Fruit fly (Drosophila melanogaster) whole organism, embryonic: ENCODE results near the gene CG42404.

ENCODE experiments used
- BEAF-32 ChIP-seq: fragments of 200-800 bp; sonication (Bioruptor generic); optimal IDR thresholded peaks from 3 replicates; lab custom pipeline; 2017; ENCODE audit warnings: missing biosample characterization, missing genetic modification characterization, mild to moderate bottlenecking, moderate library complexity, missing genetic modification reagents
- Bdp1 ChIP-seq: fragments of 200-800 bp; sonication (Bioruptor generic); optimal IDR thresholded peaks from 3 replicates; lab custom pipeline; 2016; ENCODE audit warnings: missing biosample characterization, missing genetic modification characterization
- BtbVII ChIP-seq: fragments of 200-800 bp; sonication (Bioruptor generic); optimal IDR thresholded peaks from 3 replicates; lab custom pipeline; 2017; ENCODE audit warnings: missing biosample characterization, mild to moderate bottlenecking, missing genetic modification characterization
- CG10959 ChIP-seq: fragments of 200-800 bp; sonication (Bioruptor generic); IDR thresholded peaks from 2 replicates; pipeline ENCODE4 v1.3.6; 2022; ENCODE audit warnings: missing biosample characterization, missing genetic modification characterization
- CG11560 ChIP-seq: fragments of 200-800 bp; sonication (Bioruptor generic); IDR thresholded peaks from 3 replicates; pipeline ENCODE4 v1.3.6; 2022; ENCODE audit warnings: missing biosample characterization, missing genetic modification characterization
- CG13123 ChIP-seq: fragments of 200-800 bp; sonication (Bioruptor generic); optimal IDR thresholded peaks from 2 replicates; lab custom pipeline; 2016; ENCODE audit warnings: missing biosample characterization, missing genetic modification characterization
- CG14441 ChIP-seq: fragments of 200-800 bp; sonication (Bioruptor generic); IDR thresholded peaks from 2 replicates; pipeline ENCODE4 v1.3.6; 2022; ENCODE audit warnings: missing biosample characterization, missing genetic modification characterization
- CG14710 ChIP-seq: fragments of 200-800 bp; sonication (Bioruptor generic); optimal IDR thresholded peaks from 3 replicates; lab custom pipeline; 2019; ENCODE audit warnings: missing biosample characterization, mild to moderate bottlenecking, missing genetic modification characterization, moderate library complexity
- CG16813 ChIP-seq: fragments of 200-800 bp; sonication (Bioruptor generic); IDR thresholded peaks from 3 replicates; pipeline ENCODE4 v1.3.6; 2022; ENCODE audit warnings: missing biosample characterization, missing genetic modification characterization; ENCODE audit not compliant: partially characterized antibody
- CG17186 ChIP-seq: fragments of 200-800 bp; sonication (Bioruptor generic); optimal IDR thresholded peaks from 3 replicates; lab custom pipeline; 2017; ENCODE audit warnings: missing biosample characterization, missing genetic modification reagents, missing genetic modification characterization
- CG18011 ChIP-seq: fragments of 200-800 bp; sonication (Bioruptor generic); optimal IDR thresholded peaks from 2 replicates; lab custom pipeline; 2017; ENCODE audit warnings: missing biosample characterization, missing genetic modification characterization, mild to moderate bottlenecking, moderate library complexity, missing genotype
- CG2889 ChIP-seq: fragments of 200-800 bp; sonication (Bioruptor generic); IDR thresholded peaks from 3 replicates; pipeline ENCODE4 v1.3.6; 2022; ENCODE audit warnings: missing biosample characterization, missing genetic modification characterization
- CG30020 ChIP-seq: fragments of 200-800 bp; optimal IDR thresholded peaks from 2 replicates; lab custom pipeline; 2019; ENCODE audit warnings: missing biosample characterization, mild to moderate bottlenecking, missing genetic modification characterization, moderate library complexity
- CG34376 ChIP-seq: fragments of 200-800 bp; sonication (Bioruptor generic); optimal IDR thresholded peaks from 2 replicates; lab custom pipeline; 2018; ENCODE audit warnings: missing biosample characterization, mild to moderate bottlenecking, missing genetic modification characterization
- CG34422 ChIP-seq: fragments of 200-800 bp; sonication (Bioruptor generic); IDR thresholded peaks from 3 replicates; pipeline ENCODE4 v1.3.6; 2022; ENCODE audit warnings: missing biosample characterization, missing genetic modification characterization
- CG3995 ChIP-seq: fragments of 200-800 bp; sonication (Bioruptor generic); optimal IDR thresholded peaks from 3 replicates; lab custom pipeline; 2016; ENCODE audit warnings: missing biosample characterization, missing genetic modification characterization
- CG43689 ChIP-seq: fragments of 200-800 bp; sonication (Bioruptor generic); IDR thresholded peaks from 2 replicates; pipeline ENCODE4 v1.3.6; 2022; ENCODE audit warnings: missing biosample characterization, missing genetic modification characterization
- CG4820 ChIP-seq: fragments of 200-800 bp; sonication (Bioruptor generic); optimal IDR thresholded peaks from 3 replicates; lab custom pipeline; 2016; ENCODE audit warnings: missing biosample characterization, missing genetic modification characterization
- CG7928 ChIP-seq: fragments of 200-800 bp; sonication (Bioruptor generic); optimal IDR thresholded peaks from 2 replicates; lab custom pipeline; 2017; ENCODE audit warnings: missing biosample characterization, mild to moderate bottlenecking, missing genetic modification characterization
- CHES-1-like ChIP-seq: fragments of 200-800 bp; sonication (Bioruptor generic); optimal IDR thresholded peaks from 2 replicates; lab custom pipeline; 2016; ENCODE audit warnings: missing biosample characterization, missing genetic modification characterization
- CkIIα-i1 ChIP-seq: fragments of 200-800 bp; sonication (Bioruptor generic); IDR thresholded peaks from 2 replicates; pipeline ENCODE4 v1.3.6; 2022; ENCODE audit warnings: missing biosample characterization, missing genetic modification characterization
- Dbx ChIP-seq: fragments of 200-800 bp; sonication (Bioruptor generic); IDR thresholded peaks from 3 replicates; pipeline ENCODE4 v1.3.6; 2022; ENCODE audit warnings: missing biosample characterization, missing genetic modification characterization
- Doc2 ChIP-seq: fragments of 200-800 bp; sonication (Bioruptor generic); IDR thresholded peaks from 2 replicates; pipeline ENCODE4 v1.3.6; 2022; ENCODE audit warnings: missing biosample characterization, missing genetic modification characterization
- E2f2 ChIP-seq: fragments of 200-800 bp; sonication (Bioruptor generic); IDR thresholded peaks from 2 replicates; pipeline ENCODE4 v1.3.6; 2022; ENCODE audit warnings: missing biosample characterization, missing genetic modification characterization
- Ets65A ChIP-seq: fragments of 200-800 bp; sonication (Bioruptor generic); peaks from one replicate; lab custom pipeline; 2016; ENCODE audit warnings: missing biosample characterization, missing genetic modification characterization
- GATAe ChIP-seq: fragments of 200-800 bp; sonication (Bioruptor generic); conservative IDR thresholded peaks from 2 replicates; pipeline ENCODE4 v1.3.6; 2022; ENCODE audit warnings: missing biosample characterization, missing genetic modification characterization
- Hey ChIP-seq: fragments of 200-800 bp; sonication (Bioruptor generic); optimal IDR thresholded peaks from 3 replicates; lab custom pipeline; 2018; ENCODE audit warnings: missing biosample characterization, mild to moderate bottlenecking, missing genetic modification characterization
- Hr78 ChIP-seq, 2 experiments: fragments of 200-800 bp in 1 of 2; fragments of >200 bp in 1 of 2; sonication (Bioruptor generic) in 1 of 2; optimal IDR thresholded peaks; 2 replicates each; lab custom pipeline; 2017 to 2019; ENCODE audit warnings: missing biosample characterization in 2 of 2, missing genetic modification characterization in 2 of 2, mild to moderate bottlenecking in 1 of 2, moderate library complexity in 1 of 2
- MTF-1 ChIP-seq: fragments of 200-800 bp; sonication (Bioruptor generic); optimal IDR thresholded peaks from 2 replicates; lab custom pipeline; 2018; ENCODE audit warnings: missing biosample characterization, mild to moderate bottlenecking, missing genetic modification characterization, borderline replicate concordance
- ac ChIP-seq: fragments of 200-800 bp; sonication (Bioruptor generic); optimal IDR thresholded peaks from 3 replicates; lab custom pipeline; 2017; ENCODE audit warnings: missing biosample characterization, mild to moderate bottlenecking, missing genetic modification characterization
- btn ChIP-seq: fragments of 200-800 bp; sonication (Bioruptor generic); optimal IDR thresholded peaks from 2 replicates; lab custom pipeline; 2016; ENCODE audit warnings: missing biosample characterization, missing genetic modification characterization
- cas ChIP-seq: fragments of 200-800 bp; sonication (Bioruptor generic); IDR thresholded peaks from 2 replicates; pipeline ENCODE4 v1.3.6; 2022; ENCODE audit warnings: missing biosample characterization, missing genetic modification characterization
- cato ChIP-seq: fragments of 200-800 bp; sonication (Bioruptor generic); optimal IDR thresholded peaks from 2 replicates; lab custom pipeline; 2016; ENCODE audit warnings: missing biosample characterization, missing genetic modification characterization, borderline replicate concordance
- ci ChIP-seq: fragments of 200-800 bp; sonication (Bioruptor generic); IDR thresholded peaks from 3 replicates; pipeline ENCODE4 v1.3.6; 2022; ENCODE audit warnings: missing biosample characterization, missing genetic modification characterization
- gcm2 ChIP-seq: fragments of 200-800 bp; sonication (Bioruptor generic); optimal IDR thresholded peaks from 2 replicates; lab custom pipeline; 2016; ENCODE audit warnings: missing biosample characterization, missing genetic modification characterization
- hb ChIP-seq: fragments of 200-800 bp; sonication (Bioruptor generic); IDR thresholded peaks from 3 replicates; pipeline ENCODE4 v1.3.6; 2022; ENCODE audit warnings: missing biosample characterization, missing genetic modification characterization; ENCODE audit not compliant: partially characterized antibody
- her ChIP-seq: fragments of 200-800 bp; sonication (Bioruptor generic); optimal IDR thresholded peaks from 2 replicates; lab custom pipeline; 2016; ENCODE audit warnings: missing biosample characterization, missing genetic modification characterization
- hth ChIP-seq: fragments of >200 bp; optimal IDR thresholded peaks from 2 replicates; lab custom pipeline; 2017; ENCODE audit warnings: inconsistent platforms
- lov ChIP-seq, 2 experiments: fragments of 200-800 bp in 1 of 2; fragments of >200 bp in 1 of 2; sonication (Bioruptor generic) in 1 of 2; IDR thresholded peaks in 1 of 2; optimal IDR thresholded peaks in 1 of 2; 2 replicates in 1 of 2; 3 replicates in 1 of 2; pipeline versions ENCODE4 v1.3.6 to Lab custom; 2017 to 2022; ENCODE audit warnings: missing biosample characterization in 1 of 2, missing genetic modification characterization in 1 of 2
- mam ChIP-seq: fragments of 200-800 bp; sonication (Bioruptor generic); optimal IDR thresholded peaks from 3 replicates; lab custom pipeline; 2016; ENCODE audit warnings: missing biosample characterization, missing genetic modification characterization
- mirr ChIP-seq: fragments of 200-800 bp; sonication (Bioruptor generic); optimal IDR thresholded peaks from 3 replicates; lab custom pipeline; 2018; ENCODE audit warnings: missing biosample characterization, mild to moderate bottlenecking, missing genetic modification characterization
- mld ChIP-seq: fragments of 200-800 bp; sonication (Bioruptor generic); IDR thresholded peaks from 3 replicates; pipeline ENCODE4 v1.3.6; 2022; ENCODE audit warnings: missing biosample characterization, missing genetic modification characterization; ENCODE audit not compliant: partially characterized antibody
- nom ChIP-seq: fragments of 200-800 bp; sonication (Bioruptor generic); optimal IDR thresholded peaks from 2 replicates; lab custom pipeline; 2017; ENCODE audit warnings: missing biosample characterization, missing genetic modification characterization, mild to moderate bottlenecking, moderate library complexity, missing genetic modification reagents
- run ChIP-seq: fragments of 200-800 bp; sonication (Bioruptor generic); optimal IDR thresholded peaks from 3 replicates; lab custom pipeline; 2018; ENCODE audit warnings: missing biosample characterization, mild to moderate bottlenecking, missing genetic modification characterization
- sens ChIP-seq: fragments of 200-800 bp; sonication (Bioruptor generic); peaks from one replicate; lab custom pipeline; 2016; ENCODE audit warnings: missing biosample characterization, missing genetic modification characterization
- sim ChIP-seq: fragments of 200-800 bp; sonication (Bioruptor generic); IDR thresholded peaks from 2 replicates; pipeline ENCODE4 v1.3.6; 2022; ENCODE audit warnings: missing biosample characterization, missing genetic modification characterization
- trem ChIP-seq: fragments of 200-800 bp; optimal IDR thresholded peaks from 3 replicates; lab custom pipeline; 2019; ENCODE audit warnings: missing biosample characterization, mild to moderate bottlenecking, missing genetic modification characterization, moderate library complexity
- zfh1 ChIP-seq: fragments of 200-800 bp; sonication (Bioruptor generic); IDR thresholded peaks from 3 replicates; pipeline ENCODE4 v1.3.6; 2022; ENCODE audit warnings: missing biosample characterization, missing genetic modification characterization

CG42404 gene

DNA sequence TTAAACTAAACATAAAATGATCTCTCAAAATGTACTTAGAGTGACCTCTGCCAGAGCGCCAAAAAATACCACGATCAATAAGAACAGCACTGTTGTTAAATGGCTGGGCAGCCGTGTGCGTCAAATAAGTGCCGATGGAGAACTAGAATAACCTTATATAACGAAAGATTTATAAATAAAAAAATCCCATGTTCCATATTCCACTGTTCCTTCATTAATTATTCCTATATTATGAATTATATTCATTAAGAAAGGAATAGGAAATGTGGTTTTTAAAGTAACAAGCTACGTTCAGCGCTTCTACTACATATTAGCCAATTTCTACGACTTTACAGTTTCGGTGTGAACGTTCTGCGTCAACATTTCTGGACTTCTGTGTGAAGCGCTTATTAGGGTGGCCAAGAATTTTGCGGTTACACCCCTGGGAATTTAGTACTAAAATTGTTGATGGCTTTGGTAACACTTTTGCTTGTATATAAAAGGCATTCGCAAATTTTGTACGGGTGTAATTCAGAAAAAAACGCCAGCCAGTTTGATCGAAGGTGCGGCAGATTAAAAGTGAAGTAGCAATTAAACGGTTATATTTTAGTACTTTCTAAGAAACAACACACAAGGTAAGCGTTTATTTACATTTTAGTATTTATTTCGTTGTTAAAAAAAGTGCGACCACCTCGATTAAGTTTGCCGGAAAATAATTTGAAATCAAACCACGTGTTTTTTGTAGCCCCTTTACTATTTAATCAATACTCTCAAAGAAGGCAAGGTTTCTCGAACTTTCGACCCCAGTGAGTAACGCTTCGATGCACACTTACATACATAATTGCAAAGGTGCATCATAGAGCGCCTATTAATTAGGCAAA, 7.5 kb upstream of the CG42404 start, which contains the start of the genes tefu and Hsc70-4 (continued):
- TF ChIP-seq CkIIα-i1 (GFP tag; lab: Robert Waterston, UW) = no peak
- TF ChIP-seq Dbx = peak; percentile 74
- peak; percentile 86 for TF ChIP-seq CG14441 (GFP tag; lab: Robert Waterston, UW)
- TF ChIP-seq her (GFP tag; lab: Kevin White, UChicago) = peak; percentile 28
- TF ChIP-seq MTF-1 (GFP tag; lab: Kevin White, UChicago) = peak; percentile 36
- TF ChIP-seq btn (GFP tag; lab: Kevin White, UChicago) = no peak
- peak; percentile 80 for TF ChIP-seq CG34422 (GFP tag; lab: Robert Waterston, UW)
- TF ChIP-seq Doc2 = no peak
- peak; percentile 97 for TF ChIP-seq CG30020 (tag; lab: Kevin White, UChicago)
- peak in 1 of 2 experiments; percentile 77 for TF ChIP-seq Hr78 (GFP tag; optimal IDR thresholded peaks at IDR 0.05; lab: Kevin White, UChicago)
- no peak for TF ChIP-seq hb (GFP tag; lab: Robert Waterston, UW)
- no peak for TF ChIP-seq mirr (GFP tag; lab: Kevin White, UChicago)
- TF ChIP-seq CG10959 (GFP tag; lab: Robert Waterston, UW) = peak; percentile 30; the same call in 1 of the 2 replicates
- TF ChIP-seq E2f2 = peak; percentile 71
- peak; percentile 46 for TF ChIP-seq gcm2 (GFP tag; lab: Kevin White, UChicago)
- peak; percentile 76; the same call in 2 of the 3 replicates for TF ChIP-seq ci (GFP tag; lab: Robert Waterston, UW)
- no peak for TF ChIP-seq Hey
- no peak for TF ChIP-seq ac (GFP tag; lab: Kevin White, UChicago)
- TF ChIP-seq CG7928 (GFP tag; lab: Kevin White, UChicago) = peak; percentile 75
- peak; percentile 5 for TF ChIP-seq CG34376
- peak; percentile 58 for TF ChIP-seq BEAF-32
- peak; percentile 89 for TF ChIP-seq CG17186
- TF ChIP-seq CG3995 (GFP tag; lab: Kevin White, UChicago) = peak; percentile 6
- TF ChIP-seq cato (GFP tag; lab: Kevin White, UChicago) = peak; percentile 37
- TF ChIP-seq CG13123 (GFP tag; lab: Kevin White, UChicago) = peak; percentile 63
- TF ChIP-seq cas (GFP tag; lab: Robert Waterston, UW) = no peak; the same call in 1 of the 2 replicates
- peak; percentile 64 for TF ChIP-seq nom
- TF ChIP-seq CHES-1-like (GFP tag; lab: Kevin White, UChicago) = peak; percentile 52
- TF ChIP-seq CG4820 = peak; percentile 72
- peak; percentile 98 for TF ChIP-seq Ets65A (GFP tag; lab: Kevin White, UChicago)
- no peak for TF ChIP-seq CG16813 (GFP tag; lab: Robert Waterston, UW)
- no peak for TF ChIP-seq mld (GFP tag; lab: Robert Waterston, UW)
- TF ChIP-seq CG43689 (GFP tag; lab: Robert Waterston, UW) = no peak
- TF ChIP-seq CG11560 = peak; percentile 27; the same call in 1 of the 3 replicates
- TF ChIP-seq BtbVII = peak; percentile 11
- peak; percentile 63; the same call in 1 of the 3 replicates for TF ChIP-seq CG2889 (GFP tag; lab: Robert Waterston, UW)
- 0 out of 2 replicates have a peak, but pooled peaks have one; percentile 11 for TF ChIP-seq sim (GFP tag; lab: Robert Waterston, UW)
- peak; percentile 88 for TF ChIP-seq mam
- peak; percentile 92 for TF ChIP-seq CG14710 (tag; lab: Kevin White, UChicago)
- TF ChIP-seq CG18011 (GFP tag; lab: Kevin White, UChicago) = no peak
- peak; percentile 65 for TF ChIP-seq trem
- no peak for TF ChIP-seq lov (optimal IDR thresholded peaks at IDR 0.05; lab: Kevin White, UChicago)
- TF ChIP-seq lov (GFP tag; IDR thresholded peaks at IDR 0.05; lab: Robert Waterston, UW) = no peak; the same call in 2 of the 3 replicates
- peak; percentile 63; the same call in 1 of the 3 replicates for TF ChIP-seq zfh1 (GFP tag; lab: Robert Waterston, UW)
- TF ChIP-seq GATAe (GFP tag; lab: Robert Waterston, UW) = no peak
- TF ChIP-seq run (tag; lab: Kevin White, UChicago) = peak; percentile 79
- peak; percentile 86 for TF ChIP-seq sens
- peak; percentile 57 for TF ChIP-seq Bdp1
- no peak for TF ChIP-seq hth
